Worm (Caenorhabditis elegans): ENCODE results near the gene M163.21.

ce11 chrX:14435648-14436155, 30.9 kb upstream of the M163.21 start:
- TF ChIP-seq zip-11 (GFP tag; IDR thresholded peaks at IDR 0.05), result no peak
- TF ChIP-seq ceh-32 (tag; optimal IDR thresholded peaks at IDR 0.05; ENCODE audit: poor library complexity), result no peak
- no peak for TF ChIP-seq pqm-1 (tag; optimal IDR thresholded peaks at IDR 0.05)
- no peak for TF ChIP-seq lim-7 (GFP tag; IDR thresholded peaks at IDR 0.05)
- TF ChIP-seq Y48G9A.11 (GFP tag; IDR thresholded peaks at IDR 0.05), result no peak
- TF ChIP-seq pha-4 (GFP tag; IDR thresholded peaks at IDR 0.05), result no peak
- TF ChIP-seq pha-4 (tag; optimal IDR thresholded peaks at IDR 0.05), result no peak
- no peak for TF ChIP-seq nhr-6 (tag; optimal IDR thresholded peaks at IDR 0.05)
